Worm (Caenorhabditis elegans) whole organism, L4 larva: ENCODE results near the gene mps-4.
A peak's percentile ranks its signal among the peaks of the same experiment; 100 is the strongest.

Experiments
- F37D6.2 ChIP-seq: sonication (generic microtip); optimal IDR thresholded peaks from 2 replicates; lab custom pipeline; 2016; ENCODE audit warnings: mild to moderate bottlenecking, missing genetic modification characterization, missing compliant biosample characterization
- Y105C5A.15 ChIP-seq: fragments of 200-800 bp; sonication (Bioruptor generic); IDR thresholded peaks from 2 replicates; pipeline ENCODE4 v1.3.6; 2022; ENCODE audit warnings: missing genetic modification characterization, missing compliant biosample characterization
- Y48G9A.11 ChIP-seq: fragments of 200-800 bp; sonication (Bioruptor generic); IDR thresholded peaks from 2 replicates; pipeline ENCODE4 v1.3.6; 2022; ENCODE audit warnings: missing genetic modification reagents, missing genetic modification characterization, missing compliant biosample characterization
- Y5F2A.4 ChIP-seq: fragments of 200-800 bp; sonication (Bioruptor generic); optimal IDR thresholded peaks from 2 replicates; lab custom pipeline; 2018; ENCODE audit warnings: mild to moderate bottlenecking, missing genetic modification characterization, missing compliant biosample characterization
- Y75B8A.6 ChIP-seq: fragments of 200-800 bp; sonication (Bioruptor generic); IDR thresholded peaks from 2 replicates; pipeline ENCODE4 v1.3.6; 2022; ENCODE audit warnings: missing genetic modification reagents, missing genetic modification characterization, missing compliant biosample characterization
- aha-1 ChIP-seq: fragments of 150-350 bp; peaks from one replicate; lab custom pipeline; 2014; ENCODE audit warnings: missing biosample characterization, missing genetic modification characterization
- aly-2 ChIP-seq: sonication (generic microtip); optimal IDR thresholded peaks from 2 replicates; lab custom pipeline; 2018; ENCODE audit warnings: missing biosample characterization, missing genetic modification characterization
- ama-1 ChIP-seq: fragments of 150-350 bp; optimal IDR thresholded peaks from 2 replicates; lab custom pipeline; 2014; ENCODE audit warnings: inconsistent platforms, mixed read lengths
- arid-1 ChIP-seq: fragments of 200-800 bp; sonication (Bioruptor generic); conservative IDR thresholded peaks from 2 replicates; pipeline ENCODE4 v1.3.6; 2022; ENCODE audit warnings: missing genetic modification reagents, missing genetic modification characterization, missing compliant biosample characterization
- ceh-44 ChIP-seq: fragments of 200-800 bp; sonication (Bioruptor generic); IDR thresholded peaks from 2 replicates; pipeline ENCODE4 v1.3.6; 2022; ENCODE audit warnings: missing genetic modification reagents, missing genetic modification characterization, missing compliant biosample characterization
- ceh-82 ChIP-seq: sonication (generic microtip); optimal IDR thresholded peaks from 2 replicates; lab custom pipeline; 2017; ENCODE audit warnings: missing biosample characterization, missing genetic modification characterization
- daf-12 ChIP-seq: fragments of 150-350 bp; optimal IDR thresholded peaks from 2 replicates; lab custom pipeline; 2014; ENCODE audit warnings: missing biosample characterization, missing genetic modification reagents, missing genetic modification characterization
- daf-8 ChIP-seq: fragments of 200-800 bp; sonication (Bioruptor generic); IDR thresholded peaks from 2 replicates; pipeline ENCODE4 v1.3.6; 2022; ENCODE audit warnings: missing genetic modification characterization, missing compliant biosample characterization
- dmd-8 ChIP-seq: fragments of 200-800 bp; sonication (Bioruptor generic); IDR thresholded peaks from 2 replicates; pipeline ENCODE4 v1.3.6; 2022; ENCODE audit warnings: missing genetic modification characterization, missing compliant biosample characterization
- dpl-1 ChIP-seq: fragments of 150-350 bp; optimal IDR thresholded peaks from 2 replicates; lab custom pipeline; 2014; ENCODE audit warnings: missing biosample characterization, missing genetic modification reagents, missing genetic modification characterization
- fkh-10 ChIP-seq: fragments of 150-350 bp; optimal IDR thresholded peaks from 2 replicates; lab custom pipeline; 2014; ENCODE audit warnings: missing biosample characterization, missing genetic modification reagents, missing genetic modification characterization
- gei-8 ChIP-seq: fragments of 200-800 bp; sonication (Bioruptor generic); optimal IDR thresholded peaks from 2 replicates; lab custom pipeline; 2018; ENCODE audit warnings: mild to moderate bottlenecking, missing genetic modification characterization, missing compliant biosample characterization
- hif-1 ChIP-seq, 2 experiments: sonication (generic microtip); optimal IDR thresholded peaks; 2 replicates each; lab custom pipeline; 2016 to 2017; ENCODE audit warnings: missing compliant biosample characterization in 2 of 2, missing genetic modification characterization in 2 of 2, missing genetic modification reagents in 2 of 2, missing genotype in 2 of 2, mild to moderate bottlenecking in 1 of 2
- jun-1 ChIP-seq: fragments of 150-350 bp; optimal IDR thresholded peaks from 2 replicates; lab custom pipeline; 2014; ENCODE audit warnings: missing biosample characterization, missing genetic modification reagents, missing genetic modification characterization
- lin-13 ChIP-seq: fragments of 150-350 bp; optimal IDR thresholded peaks from 2 replicates; lab custom pipeline; 2014; ENCODE audit warnings: missing biosample characterization, missing genetic modification reagents, missing genetic modification characterization
- lin-15B ChIP-seq: fragments of 150-350 bp; sonication (generic microtip); optimal IDR thresholded peaks from 3 replicates; lab custom pipeline; 2014; ENCODE audit warnings: missing biosample characterization, missing genetic modification characterization
- lin-38 ChIP-seq: fragments of 200-800 bp; sonication (Bioruptor generic); IDR thresholded peaks from 2 replicates; pipeline ENCODE4 v1.3.6; 2022; ENCODE audit warnings: missing genetic modification reagents, missing genetic modification characterization, missing compliant biosample characterization
- lsy-2 ChIP-seq, 2 experiments: fragments of 150-350 bp in 1 of 2; sonication (generic microtip) in 1 of 2; optimal IDR thresholded peaks; 2 replicates each; lab custom pipeline; 2014 to 2017; ENCODE audit warnings: missing biosample characterization in 2 of 2, missing genetic modification characterization in 2 of 2
- mep-1 ChIP-seq: fragments of 150-350 bp; sonication (generic microtip); optimal IDR thresholded peaks from 3 replicates; lab custom pipeline; 2014; ENCODE audit warnings: missing biosample characterization, missing genetic modification characterization
- mes-2 ChIP-seq: sonication (generic microtip); optimal IDR thresholded peaks from 2 replicates; lab custom pipeline; 2016; ENCODE audit warnings: missing genotype, mild to moderate bottlenecking, missing genetic modification characterization, missing compliant biosample characterization; ENCODE audit not compliant: poor library complexity, severe bottlenecking
- nhr-10 ChIP-seq: fragments of 150-350 bp; optimal IDR thresholded peaks from 2 replicates; lab custom pipeline; 2014; ENCODE audit warnings: missing biosample characterization, missing genetic modification characterization
- nhr-102 ChIP-seq: sonication (generic microtip); optimal IDR thresholded peaks from 2 replicates; lab custom pipeline; 2016; ENCODE audit warnings: mild to moderate bottlenecking, missing genetic modification characterization, moderate library complexity, missing compliant biosample characterization
- nhr-237 ChIP-seq: sonication (generic microtip); optimal IDR thresholded peaks from 2 replicates; lab custom pipeline; 2017; ENCODE audit warnings: missing biosample characterization, missing genetic modification characterization
- nhr-25 ChIP-seq: sonication (generic microtip); optimal IDR thresholded peaks from 2 replicates; lab custom pipeline; 2017; ENCODE audit warnings: missing genetic modification characterization, mild to moderate bottlenecking, missing compliant biosample characterization, antibody characterized with exemption, moderate library complexity, borderline replicate concordance; ENCODE audit not compliant: insufficient read depth
- nhr-77 ChIP-seq: fragments of 150-350 bp; optimal IDR thresholded peaks from 2 replicates; lab custom pipeline; 2014; ENCODE audit warnings: missing biosample characterization, missing genetic modification characterization
- pha-4 ChIP-seq, 2 experiments: fragments of 150-350 bp in 1 of 2; fragments of 200-800 bp in 1 of 2; sonication (Bioruptor generic) in 1 of 2; IDR thresholded peaks in 1 of 2; optimal IDR thresholded peaks in 1 of 2; 2 replicates each; pipeline versions ENCODE4 v1.3.6 to Lab custom; 2014 to 2022; ENCODE audit warnings: missing genetic modification characterization in 2 of 2, missing genetic modification reagents in 2 of 2, missing biosample characterization in 1 of 2, missing compliant biosample characterization in 1 of 2
- snpc-1.2 ChIP-seq: fragments of 200-800 bp; sonication (Bioruptor generic); IDR thresholded peaks from 2 replicates; pipeline ENCODE4 v1.3.6; 2022; ENCODE audit warnings: missing genetic modification reagents, missing genetic modification characterization, missing compliant biosample characterization
- tra-1 ChIP-seq: fragments of 200-800 bp; sonication (Bioruptor generic); IDR thresholded peaks from 2 replicates; pipeline ENCODE4 v1.3.6; 2022; ENCODE audit warnings: missing genetic modification reagents, missing genetic modification characterization, missing compliant biosample characterization
- unc-130 ChIP-seq: sonication (generic microtip); optimal IDR thresholded peaks from 2 replicates; lab custom pipeline; 2016; ENCODE audit warnings: missing genetic modification reagents, missing genetic modification characterization, missing compliant biosample characterization
- vab-7 ChIP-seq: fragments of 200-800 bp; sonication (Bioruptor generic); IDR thresholded peaks from 2 replicates; pipeline ENCODE4 v1.3.6; 2022; ENCODE audit warnings: missing genetic modification reagents, missing genetic modification characterization, missing compliant biosample characterization
- zfp-3 ChIP-seq: fragments of 200-800 bp; sonication (Bioruptor generic); conservative IDR thresholded peaks from 2 replicates; pipeline ENCODE4 v1.3.6; 2022; ENCODE audit warnings: missing genetic modification reagents, missing genetic modification characterization, missing compliant biosample characterization
- zip-11 ChIP-seq: fragments of 200-800 bp; sonication (Bioruptor generic); IDR thresholded peaks from 2 replicates; pipeline ENCODE4 v1.3.6; 2022; ENCODE audit warnings: missing genetic modification characterization, missing compliant biosample characterization
- ztf-7 ChIP-seq: fragments of 150-350 bp; optimal IDR thresholded peaks from 2 replicates; lab custom pipeline; 2014; ENCODE audit warnings: missing biosample characterization, missing genetic modification characterization

Gene mps-4

DNA sequence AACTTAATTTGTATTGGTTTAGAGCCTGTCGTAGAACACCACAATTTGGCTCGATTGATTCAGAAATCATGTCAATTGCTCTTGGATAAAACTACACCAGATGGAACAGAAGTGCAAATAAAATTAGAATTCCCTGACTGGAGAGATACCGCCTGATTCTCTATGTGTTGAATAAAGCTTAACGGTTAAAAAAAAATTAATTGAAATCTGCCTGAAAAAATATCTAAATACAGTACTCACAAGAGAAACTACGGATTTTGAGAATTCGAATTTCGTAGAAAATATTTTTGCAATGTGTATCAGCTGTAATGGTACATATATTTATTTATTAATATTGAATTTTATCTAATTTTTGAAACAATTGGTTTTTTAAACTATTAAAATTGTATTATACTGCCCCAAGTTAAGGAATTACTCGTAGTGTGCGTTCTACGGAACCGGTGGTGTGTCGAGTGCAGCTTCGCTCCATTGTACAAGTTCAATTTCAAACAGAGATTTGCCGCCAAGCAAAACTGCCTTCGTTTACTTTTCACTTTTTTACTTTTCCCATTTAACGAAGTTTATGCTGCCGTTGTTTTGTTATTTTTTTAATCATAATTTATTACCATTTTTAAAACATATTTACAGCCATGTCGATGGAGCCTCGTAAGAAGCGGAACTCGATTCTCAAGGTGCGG lies 21.4 kb downstream of the mps-4 start, which contains the start of gene knl-1:
knl-1 (plus strand) TSS at position 626 of the 677 bp plus-strand sequence.
- peak; percentile 88 for TF ChIP-seq mes-2 (tag; lab: Kevin White, UChicago)
- no peak for TF ChIP-seq gei-8 (GFP tag; lab: Kevin White, UChicago)
- no peak for TF ChIP-seq dmd-8
- TF ChIP-seq Y48G9A.11 (GFP tag; lab: Robert Waterston, UW), result peak; percentile 48; the same call in 1 of the 2 replicates
- no peak for TF ChIP-seq pha-4 (GFP tag; IDR thresholded peaks at IDR 0.05; lab: Robert Waterston, UW)
- TF ChIP-seq pha-4 (tag; optimal IDR thresholded peaks at IDR 0.05; lab: Kevin White, UChicago), result peak; percentile 85
- TF ChIP-seq ceh-44 (GFP tag; lab: Robert Waterston, UW), result no peak
- TF ChIP-seq dpl-1 (GFP tag; lab: Kevin White, UChicago), result peak; percentile 75
- peak; percentile 34; the same call in 1 of the 2 replicates for TF ChIP-seq vab-7 (GFP tag; lab: Robert Waterston, UW)
- TF ChIP-seq hif-1 (tag; optimal IDR thresholded peaks at IDR 0.05; lab: Kevin White, UChicago), result peak in 1 of 2 experiments; percentile 69
- TF ChIP-seq tra-1 (GFP tag; lab: Robert Waterston, UW), result no peak
- TF ChIP-seq fkh-10 (GFP tag; lab: Kevin White, UChicago), result no peak
- peak; percentile 69 for TF ChIP-seq lin-13 (GFP tag; lab: Kevin White, UChicago)
- peak; percentile 19 for TF ChIP-seq nhr-25 (tag; lab: Kevin White, UChicago)
- peak; percentile 14 for TF ChIP-seq nhr-77 (tag; lab: Kevin White, UChicago)
- peak; percentile 84 for TF ChIP-seq aha-1 (tag; lab: Kevin White, UChicago)
- TF ChIP-seq lin-38 (GFP tag; lab: Robert Waterston, UW), result peak; percentile 94
- peak; percentile 97 for TF ChIP-seq unc-130 (GFP tag; lab: Kevin White, UChicago)
- no peak for TF ChIP-seq F37D6.2 (tag; lab: Kevin White, UChicago)

DNA sequence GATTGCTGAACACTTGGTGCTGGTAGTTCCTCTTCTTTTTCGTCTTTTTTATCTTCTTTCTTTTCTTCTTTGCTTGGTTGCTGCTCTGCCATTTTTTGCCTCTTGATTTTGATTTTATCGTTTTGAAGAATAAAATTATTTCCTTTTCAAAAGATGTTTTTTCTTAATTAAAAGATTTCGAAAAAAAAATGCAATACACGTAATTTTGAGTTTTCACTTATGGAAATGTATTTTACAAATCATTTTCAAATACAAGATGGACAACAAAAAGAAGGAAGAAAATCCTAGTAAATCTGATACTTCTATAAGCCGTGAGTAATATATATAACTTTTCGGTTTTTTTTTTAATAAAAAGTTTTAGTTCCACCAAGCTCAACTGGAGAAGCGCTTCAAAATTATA lies 22.2 kb downstream of the mps-4 start, which contains the start of the genes C02F5.10 and C02F5.2:
C02F5.10 (minus strand) TSS at position 101 of the 400 bp plus-strand sequence.
C02F5.2 (plus strand) TSS at position 239 of the 400 bp plus-strand sequence.
- TF ChIP-seq gei-8 (GFP tag; lab: Kevin White, UChicago) (no peak), Y105C5A.15 (GFP tag; lab: Robert Waterston, UW) (no peak), jun-1 (tag; lab: Kevin White, UChicago) (no peak), daf-12 (no peak), lsy-2 (tag; optimal IDR thresholded peaks at IDR 0.05; lab: Kevin White, UChicago) (no peak), lin-15B (tag; lab: Kevin White, UChicago) (no peak), hif-1 (tag; optimal IDR thresholded peaks at IDR 0.05; lab: Kevin White, UChicago) (no peak), mep-1 (tag; lab: Kevin White, UChicago) (no peak), zfp-3 (no peak), nhr-10 (tag; lab: Kevin White, UChicago) (no peak), Y5F2A.4 (no peak), arid-1 (GFP tag; lab: Robert Waterston, UW) (no peak), snpc-1.2 (no peak), Y75B8A.6 (GFP tag; lab: Robert Waterston, UW) (no peak), aly-2 (tag; lab: Kevin White, UChicago) (no peak), ama-1 (lab: Kevin White, UChicago) (no peak), daf-8 (GFP tag; lab: Robert Waterston, UW) (no peak), ztf-7 (tag; lab: Kevin White, UChicago) (no peak), nhr-237 (no peak)

DNA sequence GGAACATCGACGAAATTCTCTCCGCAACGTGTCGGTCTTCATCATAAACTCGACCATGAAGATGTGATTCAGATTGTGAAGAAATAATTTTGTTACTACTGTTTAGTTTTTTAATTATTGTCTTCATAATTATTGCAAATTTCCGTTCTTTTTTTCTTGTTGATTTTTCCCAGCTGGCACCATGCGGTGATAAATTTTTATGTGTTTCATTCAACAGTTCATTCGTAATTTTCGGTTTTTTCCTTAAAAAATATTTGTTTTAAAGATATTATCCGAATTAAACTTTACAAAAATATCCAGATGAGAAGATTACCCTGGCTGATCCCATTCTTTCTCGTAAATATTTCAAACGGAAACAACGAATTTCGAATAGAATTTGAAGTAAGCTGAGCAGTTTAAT lies 24.5 kb downstream of the mps-4 start, which contains the start of gene C02F5.13:
C02F5.13 (plus strand) TSS at position 301 of the 400 bp plus-strand sequence.
- TF ChIP-seq snpc-1.2 (no peak), mes-2 (tag; lab: Kevin White, UChicago) (no peak), pha-4 (GFP tag; IDR thresholded peaks at IDR 0.05; lab: Robert Waterston, UW) (no peak), pha-4 (tag; optimal IDR thresholded peaks at IDR 0.05; lab: Kevin White, UChicago) (no peak), zip-11 (GFP tag; lab: Robert Waterston, UW) (no peak), nhr-102 (tag; lab: Kevin White, UChicago) (no peak), ceh-82 (tag; lab: Kevin White, UChicago) (no peak), nhr-237 (no peak)
